Fruit fly (Drosophila melanogaster) whole organism, embryonic: ENCODE results near the gene nonA.

Experiments
- Atf-2 ChIP-seq: fragments of 200-800 bp; sonication (Bioruptor generic); optimal IDR thresholded peaks from 2 replicates; lab custom pipeline; 2016; ENCODE audit warnings: missing biosample characterization, missing genetic modification characterization
- Bdp1 ChIP-seq: fragments of 200-800 bp; sonication (Bioruptor generic); optimal IDR thresholded peaks from 3 replicates; lab custom pipeline; 2016; ENCODE audit warnings: missing biosample characterization, missing genetic modification characterization
- Blimp-1 ChIP-seq: fragments of 200-800 bp; sonication (Bioruptor generic); optimal IDR thresholded peaks from 3 replicates; lab custom pipeline; 2018; ENCODE audit warnings: missing biosample characterization, missing genetic modification characterization, mild to moderate bottlenecking, moderate library complexity, missing genetic modification reagents
- CG11085 ChIP-seq: fragments of 200-800 bp; sonication (Bioruptor generic); IDR thresholded peaks from 2 replicates; pipeline ENCODE4 v1.3.6; 2022; ENCODE audit warnings: missing biosample characterization, missing genetic modification characterization
- CG11398 ChIP-seq: fragments of 200-800 bp; sonication (Bioruptor generic); optimal IDR thresholded peaks from 2 replicates; lab custom pipeline; 2016; ENCODE audit warnings: missing biosample characterization, missing genetic modification characterization
- CG12155 ChIP-seq: fragments of 200-800 bp; sonication (Bioruptor generic); optimal IDR thresholded peaks from 3 replicates; lab custom pipeline; 2016; ENCODE audit warnings: missing biosample characterization, missing genetic modification characterization
- CG12299 ChIP-seq: fragments of 200-800 bp; sonication (Bioruptor generic); optimal IDR thresholded peaks from 2 replicates; lab custom pipeline; 2018; ENCODE audit warnings: missing biosample characterization, mild to moderate bottlenecking, missing genetic modification characterization
- CG12391 ChIP-seq: fragments of 200-800 bp; sonication (Bioruptor generic); optimal IDR thresholded peaks from 3 replicates; lab custom pipeline; 2018; ENCODE audit warnings: missing biosample characterization, mild to moderate bottlenecking, missing genetic modification characterization, moderate library complexity
- CG14965 ChIP-seq: fragments of 200-800 bp; sonication (Bioruptor generic); optimal IDR thresholded peaks from 2 replicates; lab custom pipeline; 2016; ENCODE audit warnings: missing biosample characterization, missing genetic modification characterization, borderline replicate concordance
- CG17328 ChIP-seq: fragments of 200-800 bp; sonication (Bioruptor generic); IDR thresholded peaks from 2 replicates; pipeline ENCODE4 v1.3.6; 2022; ENCODE audit warnings: missing biosample characterization, missing genetic modification characterization
- CG18262 ChIP-seq: fragments of 200-800 bp; optimal IDR thresholded peaks from 3 replicates; lab custom pipeline; 2019; ENCODE audit warnings: missing biosample characterization, mild to moderate bottlenecking, missing genetic modification characterization, moderate library complexity
- CG18599 ChIP-seq: fragments of 200-800 bp; sonication (Bioruptor generic); optimal IDR thresholded peaks from 3 replicates; lab custom pipeline; 2017; ENCODE audit warnings: missing biosample characterization, missing genetic modification characterization, mild to moderate bottlenecking, moderate library complexity, missing genetic modification reagents
- CG30431 ChIP-seq: fragments of 200-800 bp; sonication (Bioruptor generic); optimal IDR thresholded peaks from 2 replicates; lab custom pipeline; 2017; ENCODE audit warnings: missing biosample characterization, missing genetic modification characterization
- CG4404 ChIP-seq: fragments of 200-800 bp; sonication (Bioruptor generic); IDR thresholded peaks from 2 replicates; pipeline ENCODE4 v1.3.6; 2022; ENCODE audit warnings: missing biosample characterization, missing genetic modification characterization
- CG4424 ChIP-seq: fragments of 200-800 bp; sonication (Bioruptor generic); optimal IDR thresholded peaks from 3 replicates; lab custom pipeline; 2016; ENCODE audit warnings: missing biosample characterization, missing genetic modification characterization
- CG5180 ChIP-seq: fragments of 200-800 bp; sonication (Bioruptor generic); optimal IDR thresholded peaks from 3 replicates; lab custom pipeline; 2017; ENCODE audit warnings: missing biosample characterization, missing genetic modification characterization, mild to moderate bottlenecking, moderate library complexity, missing genetic modification reagents
- CG6854 ChIP-seq: fragments of 200-800 bp; sonication (Bioruptor generic); optimal IDR thresholded peaks from 3 replicates; lab custom pipeline; 2017; ENCODE audit warnings: missing biosample characterization, mild to moderate bottlenecking, missing genetic modification characterization
- CG7987 ChIP-seq: fragments of 200-800 bp; sonication (Bioruptor generic); optimal IDR thresholded peaks from 2 replicates; lab custom pipeline; 2018; ENCODE audit warnings: missing biosample characterization, mild to moderate bottlenecking, missing genetic modification characterization, moderate library complexity
- CG8290 ChIP-seq, 3 experiments: fragments of 200-800 bp; sonication (Bioruptor generic); optimal IDR thresholded peaks; 2 replicates each; lab custom pipeline; 2016 to 2019; ENCODE audit warnings: missing biosample characterization in 3 of 3, missing genetic modification characterization in 3 of 3, mild to moderate bottlenecking in 2 of 3, moderate library complexity in 1 of 3
- CTCF ChIP-seq: fragments of 200-800 bp; sonication (Bioruptor generic); optimal IDR thresholded peaks from 2 replicates; lab custom pipeline; 2017; ENCODE audit warnings: missing biosample characterization, mild to moderate bottlenecking, missing genetic modification characterization, moderate library complexity
- Camta ChIP-seq: fragments of 200-800 bp; sonication (Bioruptor generic); optimal IDR thresholded peaks from 2 replicates; lab custom pipeline; 2016; ENCODE audit warnings: missing biosample characterization, missing genetic modification characterization
- Dip2 ChIP-seq: fragments of 200-800 bp; sonication (Bioruptor generic); IDR thresholded peaks from 2 replicates; pipeline ENCODE4 v1.3.6; 2022; ENCODE audit warnings: missing biosample characterization, missing genetic modification characterization
- Dll ChIP-seq: fragments of 200-800 bp; sonication (Bioruptor generic); IDR thresholded peaks from 4 replicates; pipeline ENCODE4 v1.3.6; 2022; ENCODE audit warnings: missing biosample characterization, missing genetic modification characterization; ENCODE audit not compliant: partially characterized antibody
- Dp ChIP-seq: fragments of 200-800 bp; sonication (Bioruptor generic); optimal IDR thresholded peaks from 2 replicates; lab custom pipeline; 2018; ENCODE audit warnings: missing biosample characterization, mild to moderate bottlenecking, missing genetic modification characterization, moderate library complexity
- HLH54F ChIP-seq: fragments of 200-800 bp; sonication (Bioruptor generic); optimal IDR thresholded peaks from 3 replicates; lab custom pipeline; 2016; ENCODE audit warnings: missing biosample characterization, missing genetic modification characterization
- Hmr ChIP-seq: fragments of 200-800 bp; sonication (Bioruptor generic); optimal IDR thresholded peaks from 3 replicates; lab custom pipeline; 2017; ENCODE audit warnings: mild to moderate bottlenecking, missing biosample characterization, missing genetic modification reagents, missing genetic modification characterization
- Lpt ChIP-seq: fragments of >200 bp; optimal IDR thresholded peaks from 2 replicates; lab custom pipeline; 2018; ENCODE audit warnings: missing biosample characterization, missing genetic modification characterization
- MTF-1 ChIP-seq: fragments of 200-800 bp; sonication (Bioruptor generic); optimal IDR thresholded peaks from 2 replicates; lab custom pipeline; 2018; ENCODE audit warnings: missing biosample characterization, mild to moderate bottlenecking, missing genetic modification characterization, borderline replicate concordance
- NK7.1 ChIP-seq: fragments of 200-800 bp; sonication (Bioruptor generic); optimal IDR thresholded peaks from 3 replicates; lab custom pipeline; 2016; ENCODE audit warnings: missing biosample characterization, missing genetic modification characterization
- Neu2 ChIP-seq: fragments of 200-800 bp; sonication (Bioruptor generic); optimal IDR thresholded peaks from 3 replicates; lab custom pipeline; 2016; ENCODE audit warnings: missing biosample characterization, missing genetic modification characterization, borderline replicate concordance
- Tbp ChIP-seq: fragments of >200 bp; optimal IDR thresholded peaks from 2 replicates; lab custom pipeline; 2018; ENCODE audit warnings: missing biosample characterization, missing genetic modification characterization
- ap ChIP-seq: fragments of 200-800 bp; sonication (Bioruptor generic); IDR thresholded peaks from 2 replicates; pipeline ENCODE4 v1.3.6; 2022; ENCODE audit warnings: missing biosample characterization, missing genetic modification characterization
- bcd ChIP-seq: fragments of 200-800 bp; sonication (Bioruptor generic); optimal IDR thresholded peaks from 2 replicates; lab custom pipeline; 2017; ENCODE audit warnings: missing biosample characterization, mild to moderate bottlenecking, missing genetic modification characterization
- dati ChIP-seq: fragments of 200-800 bp; sonication (Bioruptor generic); IDR thresholded peaks from 2 replicates; pipeline ENCODE4 v1.3.6; 2022; ENCODE audit warnings: missing biosample characterization, missing genetic modification characterization
- ems ChIP-seq: fragments of 200-800 bp; sonication (Bioruptor generic); optimal IDR thresholded peaks from 3 replicates; lab custom pipeline; 2016; ENCODE audit warnings: missing biosample characterization, missing genetic modification characterization
- hb ChIP-seq: fragments of 200-800 bp; sonication (Bioruptor generic); IDR thresholded peaks from 3 replicates; pipeline ENCODE4 v1.3.6; 2022; ENCODE audit warnings: missing biosample characterization, missing genetic modification characterization; ENCODE audit not compliant: partially characterized antibody
- her ChIP-seq: fragments of 200-800 bp; sonication (Bioruptor generic); optimal IDR thresholded peaks from 2 replicates; lab custom pipeline; 2016; ENCODE audit warnings: missing biosample characterization, missing genetic modification characterization
- ind ChIP-seq: fragments of 200-800 bp; sonication (Bioruptor generic); optimal IDR thresholded peaks from 3 replicates; lab custom pipeline; 2016; ENCODE audit warnings: missing biosample characterization, missing genetic modification characterization
- jing ChIP-seq: fragments of 200-800 bp; sonication (Bioruptor generic); optimal IDR thresholded peaks from 2 replicates; lab custom pipeline; 2018; ENCODE audit warnings: missing biosample characterization, mild to moderate bottlenecking, missing genetic modification characterization
- klu ChIP-seq: fragments of 200-800 bp; sonication (Bioruptor generic); IDR thresholded peaks from 2 replicates; pipeline ENCODE4 v1.3.6; 2022; ENCODE audit warnings: missing biosample characterization, missing genetic modification characterization
- luna ChIP-seq: fragments of 200-800 bp; sonication (Bioruptor generic); optimal IDR thresholded peaks from 2 replicates; lab custom pipeline; 2016; ENCODE audit warnings: missing biosample characterization, missing genetic modification characterization
- mam ChIP-seq: fragments of 200-800 bp; sonication (Bioruptor generic); optimal IDR thresholded peaks from 3 replicates; lab custom pipeline; 2016; ENCODE audit warnings: missing biosample characterization, missing genetic modification characterization
- nerfin-2 ChIP-seq: fragments of 200-800 bp; sonication (Bioruptor generic); IDR thresholded peaks from 2 replicates; pipeline ENCODE4 v1.3.6; 2022; ENCODE audit warnings: missing biosample characterization, missing genetic modification characterization; ENCODE audit not compliant: partially characterized antibody
- pfk ChIP-seq: fragments of 200-800 bp; sonication (Bioruptor generic); optimal IDR thresholded peaks from 2 replicates; lab custom pipeline; 2018; ENCODE audit warnings: missing biosample characterization, mild to moderate bottlenecking, missing genetic modification characterization, moderate library complexity
- pros ChIP-seq: fragments of 200-800 bp; sonication (Bioruptor generic); optimal IDR thresholded peaks from 3 replicates; lab custom pipeline; 2019; ENCODE audit warnings: missing biosample characterization, mild to moderate bottlenecking, missing genetic modification characterization, moderate library complexity
- ro ChIP-seq: fragments of 200-800 bp; sonication (Bioruptor generic); IDR thresholded peaks from 2 replicates; pipeline ENCODE4 v1.3.6; 2022; ENCODE audit warnings: missing biosample characterization, missing genetic modification characterization
- salm ChIP-seq: fragments of 200-800 bp; sonication (Bioruptor generic); optimal IDR thresholded peaks from 2 replicates; lab custom pipeline; 2018; ENCODE audit warnings: missing biosample characterization, mild to moderate bottlenecking, missing genetic modification characterization
- schlank ChIP-seq: fragments of 200-800 bp; sonication (Bioruptor generic); optimal IDR thresholded peaks from 2 replicates; lab custom pipeline; 2018; ENCODE audit warnings: missing biosample characterization, mild to moderate bottlenecking, missing genetic modification characterization
- trem ChIP-seq: fragments of 200-800 bp; optimal IDR thresholded peaks from 3 replicates; lab custom pipeline; 2019; ENCODE audit warnings: missing biosample characterization, mild to moderate bottlenecking, missing genetic modification characterization, moderate library complexity
- wek ChIP-seq: fragments of 200-800 bp; sonication (Bioruptor generic); optimal IDR thresholded peaks from 3 replicates; lab custom pipeline; 2018; ENCODE audit warnings: missing biosample characterization, mild to moderate bottlenecking, missing genetic modification characterization, moderate library complexity

The nonA gene

dm6 chrX:16313078-16313875 lies 48.1 kb upstream of the nonA start, which contains the start of the genes CG9915 and SWIP (continued):
- no peak for TF ChIP-seq CG14965 (GFP tag; lab: Kevin White, UChicago)
- TF ChIP-seq CG30431 (GFP tag; lab: Kevin White, UChicago): no peak
- no peak for TF ChIP-seq CG11085 (GFP tag; lab: Robert Waterston, UW)
- no peak for TF ChIP-seq Camta (GFP tag; lab: Kevin White, UChicago)
- TF ChIP-seq bcd (GFP tag; lab: Kevin White, UChicago): no peak
- no peak for TF ChIP-seq wek (GFP tag; lab: Kevin White, UChicago)
- peak; percentile 77 for TF ChIP-seq hb (GFP tag; lab: Robert Waterston, UW)
- no peak for TF ChIP-seq CG4424 (GFP tag; lab: Kevin White, UChicago)
- peak; percentile 97 for TF ChIP-seq pfk (GFP tag; lab: Kevin White, UChicago)
- no peak for TF ChIP-seq Lpt (GFP tag; lab: Kevin White, UChicago)
- TF ChIP-seq klu: no peak
- no peak for TF ChIP-seq her (GFP tag; lab: Kevin White, UChicago)
- no peak for TF ChIP-seq NK7.1 (GFP tag; lab: Kevin White, UChicago)
- TF ChIP-seq Blimp-1 (GFP tag; lab: Kevin White, UChicago): no peak
- peak; percentile 77 for TF ChIP-seq nerfin-2
- TF ChIP-seq ind (GFP tag; lab: Kevin White, UChicago): no peak
- no peak for TF ChIP-seq ems (GFP tag; lab: Kevin White, UChicago)
- no peak for TF ChIP-seq CG5180 (GFP tag; lab: Kevin White, UChicago)
- TF ChIP-seq trem: peak; percentile 18
- no peak for TF ChIP-seq CG11398
- no peak for TF ChIP-seq CG18599 (GFP tag; lab: Kevin White, UChicago)
- TF ChIP-seq dati: no peak
- TF ChIP-seq Tbp: no peak
- TF ChIP-seq MTF-1: no peak
- TF ChIP-seq pros (GFP tag; lab: Kevin White, UChicago): no peak
- no peak for TF ChIP-seq CG6854
- no peak for TF ChIP-seq schlank
- TF ChIP-seq ro: no peak
- TF ChIP-seq CTCF (GFP tag; lab: Kevin White, UChicago): no peak
- no peak for TF ChIP-seq CG17328 (GFP tag; lab: Robert Waterston, UW)
- no peak for TF ChIP-seq Neu2 (GFP tag; lab: Kevin White, UChicago)
- TF ChIP-seq Hmr (GFP tag; lab: Kevin White, UChicago): no peak
- no peak for TF ChIP-seq Bdp1
- no peak for TF ChIP-seq CG7987 (GFP tag; lab: Kevin White, UChicago)
- no peak for TF ChIP-seq jing (GFP tag; lab: Kevin White, UChicago)
- TF ChIP-seq luna (GFP tag; lab: Kevin White, UChicago): no peak
- peak; percentile 56 for TF ChIP-seq Dll
- no peak for TF ChIP-seq Atf-2 (GFP tag; lab: Kevin White, UChicago)
- TF ChIP-seq CG12391 (tag; lab: Kevin White, UChicago): peak; percentile 50
- TF ChIP-seq ap (GFP tag; lab: Robert Waterston, UW): no peak
- peak; percentile 34 for TF ChIP-seq CG18262 (tag; lab: Kevin White, UChicago)
- no peak for TF ChIP-seq HLH54F (GFP tag; lab: Kevin White, UChicago)
- TF ChIP-seq CG12155 (GFP tag; lab: Kevin White, UChicago): no peak
- TF ChIP-seq CG8290 (GFP tag; optimal IDR thresholded peaks at IDR 0.05; lab: Kevin White, UChicago): peak; percentile 50
- TF ChIP-seq CG8290 (tag; optimal IDR thresholded peaks at IDR 0.05; lab: Kevin White, UChicago): peak in 1 of 2 experiments; percentile 47
- TF ChIP-seq CG12299: no peak
- TF ChIP-seq salm (tag; lab: Kevin White, UChicago): no peak
- TF ChIP-seq Dp (GFP tag; lab: Kevin White, UChicago): peak; percentile 43
- TF ChIP-seq mam (GFP tag; lab: Kevin White, UChicago): no peak
- no peak for TF ChIP-seq Dip2 (GFP tag; lab: Robert Waterston, UW)
- TF ChIP-seq CG4404 (GFP tag; lab: Robert Waterston, UW): no peak
